Worm (Caenorhabditis elegans) whole organism, midembryonic: ENCODE data around the gene mog-3.
A peak's percentile ranks its signal among the peaks of the same experiment; 100 is the strongest.

Experiments
- T22C8.4 ChIP-seq: fragments of 200-800 bp; sonication (Bioruptor generic); IDR thresholded peaks from 2 replicates; pipeline ENCODE4 v1.3.6; 2022; ENCODE audit warnings: missing genetic modification characterization, missing compliant biosample characterization
- cog-1 ChIP-seq: sonication (generic microtip); optimal IDR thresholded peaks from 2 replicates; lab custom pipeline; 2016; ENCODE audit warnings: missing genetic modification characterization, missing compliant biosample characterization
- flt-1 ChIP-seq: fragments of 200-800 bp; sonication (Bioruptor generic); IDR thresholded peaks from 2 replicates; pipeline ENCODE4 v1.3.6; 2022; ENCODE audit warnings: missing genetic modification characterization, missing compliant biosample characterization
- klf-2 ChIP-seq: fragments of 200-800 bp; sonication (Bioruptor generic); conservative IDR thresholded peaks from 2 replicates; pipeline ENCODE4 v1.3.6; 2022; ENCODE audit warnings: missing genetic modification reagents, missing genetic modification characterization, missing compliant biosample characterization
- med-1 ChIP-seq: sonication (generic microtip); optimal IDR thresholded peaks from 2 replicates; lab custom pipeline; 2017; ENCODE audit warnings: missing genetic modification characterization, mild to moderate bottlenecking, missing compliant biosample characterization, antibody characterized with exemption, missing genetic modification reagents; ENCODE audit not compliant: insufficient read depth
- ref-1 ChIP-seq: fragments of 200-800 bp; sonication (Bioruptor generic); conservative IDR thresholded peaks from 2 replicates; pipeline ENCODE4 v1.3.6; 2022; ENCODE audit warnings: missing genetic modification reagents, missing genetic modification characterization, missing compliant biosample characterization
- tab-1 ChIP-seq: fragments of 200-800 bp; sonication (Bioruptor generic); IDR thresholded peaks from 2 replicates; pipeline ENCODE4 v1.3.6; 2022; ENCODE audit warnings: missing genetic modification characterization, missing compliant biosample characterization
- ztf-23 ChIP-seq: fragments of 200-800 bp; sonication (Bioruptor generic); IDR thresholded peaks from 2 replicates; pipeline ENCODE4 v1.3.6; 2022; ENCODE audit warnings: missing genetic modification reagents, missing genetic modification characterization, missing compliant biosample characterization
- ztf-29 ChIP-seq: fragments of 200-800 bp; sonication (Bioruptor generic); IDR thresholded peaks from 2 replicates; pipeline ENCODE4 v1.3.6; 2022; ENCODE audit warnings: missing genetic modification reagents, missing genetic modification characterization, missing compliant biosample characterization

Gene mog-3

ce11 chrIII:5294281-5294680 is 14.1 kb upstream of the mog-3 start:
- TF ChIP-seq T22C8.4 (GFP tag; lab: Robert Waterston, UW) = no peak
- TF ChIP-seq tab-1 = no peak
- TF ChIP-seq flt-1 (GFP tag; lab: Robert Waterston, UW) = no peak

ce11 chrIII:5294867-5295266 is 13.5 kb upstream of the mog-3 start:
- TF ChIP-seq ztf-29 (GFP tag; lab: Robert Waterston, UW) = peak; percentile 95
- peak; percentile 96 for TF ChIP-seq flt-1 (GFP tag; lab: Robert Waterston, UW)
- peak; percentile 92 for TF ChIP-seq klf-2
- peak; percentile 88 for TF ChIP-seq ref-1
- TF ChIP-seq tab-1 = peak; percentile 95
- peak; percentile 95 for TF ChIP-seq ztf-23 (GFP tag; lab: Robert Waterston, UW)
- peak; percentile 94 for TF ChIP-seq T22C8.4 (GFP tag; lab: Robert Waterston, UW)
- peak; percentile 78 for TF ChIP-seq cog-1 (tag; lab: Kevin White, UChicago)
- TF ChIP-seq med-1 = peak; percentile 71

- no peak for TF ChIP-seq ztf-29 (GFP tag; lab: Robert Waterston, UW)
Measured at ce11 chrIII:5301786-5302268, 6.6 kb upstream of the mog-3 start, which contains the start of the genes T15B12.2 and F52C9.5. Gene T15B12.2, minus strand, starts transcription at chrIII:5301886. Gene F52C9.5, plus strand, starts transcription at chrIII:5302218.

- no peak for TF ChIP-seq cog-1 (tag; lab: Kevin White, UChicago)
- no peak for TF ChIP-seq ztf-23 (GFP tag; lab: Robert Waterston, UW)
- TF ChIP-seq flt-1 (GFP tag; lab: Robert Waterston, UW) = no peak
- TF ChIP-seq klf-2 = no peak
- TF ChIP-seq med-1 = no peak
- no peak for TF ChIP-seq ztf-29 (GFP tag; lab: Robert Waterston, UW)
- TF ChIP-seq ref-1 = no peak
- no peak for TF ChIP-seq tab-1
Measured at ce11 chrIII:5304044-5304443, 4.4 kb upstream of the mog-3 start.

- peak; percentile 67 for TF ChIP-seq ref-1
- TF ChIP-seq ztf-29 (GFP tag; lab: Robert Waterston, UW) = peak; percentile 77
- TF ChIP-seq med-1 = no peak
- peak; percentile 74 for TF ChIP-seq flt-1 (GFP tag; lab: Robert Waterston, UW)
- TF ChIP-seq T22C8.4 (GFP tag; lab: Robert Waterston, UW) = peak; percentile 77; the same call in 1 of the 2 replicates
- peak; percentile 92 for TF ChIP-seq klf-2
- TF ChIP-seq tab-1 = peak; percentile 85
- TF ChIP-seq cog-1 (tag; lab: Kevin White, UChicago) = peak; percentile 49
- TF ChIP-seq ztf-23 (GFP tag; lab: Robert Waterston, UW) = peak; percentile 92
Measured at ce11 chrIII:5305725-5306124, 2.7 kb upstream of the mog-3 start.

- TF ChIP-seq flt-1 (GFP tag; lab: Robert Waterston, UW) = no peak
- TF ChIP-seq med-1 = no peak
- TF ChIP-seq klf-2 = no peak
- no peak for TF ChIP-seq ref-1
- TF ChIP-seq T22C8.4 (GFP tag; lab: Robert Waterston, UW) = no peak
- TF ChIP-seq ztf-29 (GFP tag; lab: Robert Waterston, UW) = no peak
- no peak for TF ChIP-seq ztf-23 (GFP tag; lab: Robert Waterston, UW)
- no peak for TF ChIP-seq tab-1
- TF ChIP-seq cog-1 (tag; lab: Kevin White, UChicago) = no peak
Measured at ce11 chrIII:5310403-5310802, 2.0 kb downstream of the mog-3 start.

- no peak for TF ChIP-seq T22C8.4 (GFP tag; lab: Robert Waterston, UW)
- TF ChIP-seq ref-1 = no peak
- TF ChIP-seq klf-2 = no peak
- no peak for TF ChIP-seq ztf-23 (GFP tag; lab: Robert Waterston, UW)
- no peak for TF ChIP-seq tab-1
- no peak for TF ChIP-seq med-1
- no peak for TF ChIP-seq ztf-29 (GFP tag; lab: Robert Waterston, UW)
- TF ChIP-seq flt-1 (GFP tag; lab: Robert Waterston, UW) = no peak
- no peak for TF ChIP-seq cog-1 (tag; lab: Kevin White, UChicago)
Measured at ce11 chrIII:5310940-5311339, 2.5 kb downstream of the mog-3 start, which contains the start of gene pqe-1. Gene pqe-1, plus strand, starts transcription at chrIII:5311240.

- TF ChIP-seq ztf-23 (GFP tag; lab: Robert Waterston, UW) (no peak), ztf-29 (GFP tag; lab: Robert Waterston, UW) (no peak), T22C8.4 (GFP tag; lab: Robert Waterston, UW) (no peak), med-1 (no peak), flt-1 (GFP tag; lab: Robert Waterston, UW) (no peak), klf-2 (no peak), cog-1 (tag; lab: Kevin White, UChicago) (no peak), ref-1 (no peak), tab-1 (no peak)
Measured at ce11 chrIII:5318610-5319009, 10.2 kb downstream of the mog-3 start.

ce11 chrIII:5321661-5322060 is 13.3 kb downstream of the mog-3 start, which contains the start of gene F52C9.3:
Gene F52C9.3, plus strand, starts transcription at chrIII:5321885.
- no peak for TF ChIP-seq klf-2
- TF ChIP-seq T22C8.4 (GFP tag; lab: Robert Waterston, UW) = no peak
- no peak for TF ChIP-seq ztf-29 (GFP tag; lab: Robert Waterston, UW)
- no peak for TF ChIP-seq flt-1 (GFP tag; lab: Robert Waterston, UW)
- no peak for TF ChIP-seq cog-1 (tag; lab: Kevin White, UChicago)
- no peak for TF ChIP-seq tab-1
- TF ChIP-seq med-1 = no peak
- TF ChIP-seq ztf-23 (GFP tag; lab: Robert Waterston, UW) = no peak
- TF ChIP-seq ref-1 = no peak

ce11 chrIII:5326323-5326722 is 17.9 kb downstream of the mog-3 start, which contains the start of gene sorf-2:
Gene sorf-2, plus strand, starts transcription at chrIII:5326623.
- TF ChIP-seq T22C8.4 (GFP tag; lab: Robert Waterston, UW) (no peak), ref-1 (no peak)

- no peak for TF ChIP-seq med-1
- TF ChIP-seq cog-1 (tag; lab: Kevin White, UChicago) = no peak
- no peak for TF ChIP-seq T22C8.4 (GFP tag; lab: Robert Waterston, UW)
- TF ChIP-seq flt-1 (GFP tag; lab: Robert Waterston, UW) = no peak
Measured at ce11 chrIII:5329372-5329771, 21.0 kb downstream of the mog-3 start.
